Worm (Caenorhabditis elegans) whole organism, midembryonic: ENCODE data around the gene slcr-46.3.
A peak's percentile ranks its signal among the peaks of the same experiment; 100 is the strongest.

Experiments used
- T22C8.4 ChIP-seq: fragments of 200-800 bp; sonication (Bioruptor generic); IDR thresholded peaks from 2 replicates; pipeline ENCODE4 v1.3.6; 2022; ENCODE audit warnings: missing genetic modification characterization, missing compliant biosample characterization
- cog-1 ChIP-seq: sonication (generic microtip); optimal IDR thresholded peaks from 2 replicates; lab custom pipeline; 2016; ENCODE audit warnings: missing genetic modification characterization, missing compliant biosample characterization
- flt-1 ChIP-seq: fragments of 200-800 bp; sonication (Bioruptor generic); IDR thresholded peaks from 2 replicates; pipeline ENCODE4 v1.3.6; 2022; ENCODE audit warnings: missing genetic modification characterization, missing compliant biosample characterization
- klf-2 ChIP-seq: fragments of 200-800 bp; sonication (Bioruptor generic); conservative IDR thresholded peaks from 2 replicates; pipeline ENCODE4 v1.3.6; 2022; ENCODE audit warnings: missing genetic modification reagents, missing genetic modification characterization, missing compliant biosample characterization
- med-1 ChIP-seq: sonication (generic microtip); optimal IDR thresholded peaks from 2 replicates; lab custom pipeline; 2017; ENCODE audit warnings: missing genetic modification characterization, mild to moderate bottlenecking, missing compliant biosample characterization, antibody characterized with exemption, missing genetic modification reagents; ENCODE audit not compliant: insufficient read depth
- ref-1 ChIP-seq: fragments of 200-800 bp; sonication (Bioruptor generic); conservative IDR thresholded peaks from 2 replicates; pipeline ENCODE4 v1.3.6; 2022; ENCODE audit warnings: missing genetic modification reagents, missing genetic modification characterization, missing compliant biosample characterization
- tab-1 ChIP-seq: fragments of 200-800 bp; sonication (Bioruptor generic); IDR thresholded peaks from 2 replicates; pipeline ENCODE4 v1.3.6; 2022; ENCODE audit warnings: missing genetic modification characterization, missing compliant biosample characterization
- ztf-23 ChIP-seq: fragments of 200-800 bp; sonication (Bioruptor generic); IDR thresholded peaks from 2 replicates; pipeline ENCODE4 v1.3.6; 2022; ENCODE audit warnings: missing genetic modification reagents, missing genetic modification characterization, missing compliant biosample characterization
- ztf-29 ChIP-seq: fragments of 200-800 bp; sonication (Bioruptor generic); IDR thresholded peaks from 2 replicates; pipeline ENCODE4 v1.3.6; 2022; ENCODE audit warnings: missing genetic modification reagents, missing genetic modification characterization, missing compliant biosample characterization

slcr-46.3 gene

DNA sequence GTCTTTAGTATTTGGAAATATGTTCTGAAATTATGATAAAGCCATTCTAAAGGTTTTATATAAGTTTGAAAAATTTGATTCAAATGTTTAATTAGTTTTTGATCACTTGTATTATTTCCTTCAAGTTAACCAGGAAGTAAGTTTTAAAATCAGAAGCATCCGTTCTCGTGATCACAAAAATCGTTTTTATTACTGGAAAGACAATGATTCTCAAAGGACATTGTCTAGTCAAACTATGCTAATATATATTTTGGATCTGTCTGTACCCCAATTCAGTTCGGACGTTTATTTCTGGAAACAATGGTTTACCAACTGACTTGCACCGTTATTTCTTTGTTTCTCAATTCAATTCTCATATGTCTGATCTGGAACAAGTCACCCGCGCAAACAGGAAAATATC lies 7.5 kb downstream of the slcr-46.3 start, which contains the start of gene str-188:
str-188 (plus strand) TSS at position 301 of the 400 bp plus-strand sequence.
- TF ChIP-seq ztf-23 (GFP tag; lab: Robert Waterston, UW) (no peak), T22C8.4 (no peak), tab-1 (GFP tag; lab: Robert Waterston, UW) (no peak), klf-2 (GFP tag; lab: Robert Waterston, UW) (no peak), flt-1 (no peak), ref-1 (no peak), ztf-29 (no peak), med-1 (no peak), cog-1 (tag; lab: Kevin White, UChicago) (no peak)

- TF ChIP-seq med-1 (no peak), ref-1 (no peak), ztf-29 (no peak), tab-1 (GFP tag; lab: Robert Waterston, UW) (no peak), klf-2 (GFP tag; lab: Robert Waterston, UW) (no peak), ztf-23 (GFP tag; lab: Robert Waterston, UW) (no peak), cog-1 (tag; lab: Kevin White, UChicago) (no peak), flt-1 (no peak), T22C8.4 (no peak)
Measured at ce11 chrV:9714909-9715308, 9.0 kb downstream of the slcr-46.3 start, which contains the start of gene F40F9.3. Gene F40F9.3 (plus strand): TSS chrV:9715209.

DNA sequence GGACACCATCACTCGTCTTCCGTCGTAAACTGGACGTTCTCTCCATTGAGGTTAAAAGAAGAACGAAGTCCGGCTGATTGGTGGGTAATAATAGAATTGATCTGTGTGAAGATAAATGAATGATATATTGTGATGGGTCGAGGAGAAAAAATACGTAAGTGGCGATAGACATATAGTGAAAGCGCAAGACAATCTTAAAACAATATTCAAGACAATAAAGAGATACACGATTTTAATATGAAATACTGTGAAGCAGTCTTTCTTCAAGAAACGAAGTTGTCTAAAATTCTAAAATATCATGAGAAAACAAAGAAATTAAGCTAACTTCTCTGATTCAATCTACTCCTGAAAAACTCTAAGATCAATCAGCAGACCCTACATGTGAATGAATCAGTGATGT lies 10.4 kb downstream of the slcr-46.3 start, which contains the start of gene F40F9.10:
F40F9.10 (minus strand) TSS at position 101 of the 400 bp plus-strand sequence.
- no peak for TF ChIP-seq cog-1 (tag; lab: Kevin White, UChicago)
- TF ChIP-seq ztf-29: no peak
- TF ChIP-seq ztf-23 (GFP tag; lab: Robert Waterston, UW): no peak
- no peak for TF ChIP-seq tab-1 (GFP tag; lab: Robert Waterston, UW)
- no peak for TF ChIP-seq flt-1
- no peak for TF ChIP-seq ref-1
- TF ChIP-seq med-1: no peak
- TF ChIP-seq T22C8.4: no peak
- no peak for TF ChIP-seq klf-2 (GFP tag; lab: Robert Waterston, UW)

ce11 chrV:9712418-9713173 lies 11.3 kb downstream of the slcr-46.3 start:
- TF ChIP-seq med-1 (no peak), T22C8.4 (no peak), ref-1 (no peak), ztf-23 (GFP tag; lab: Robert Waterston, UW) (no peak), ztf-29 (no peak), cog-1 (tag; lab: Kevin White, UChicago) (no peak), klf-2 (GFP tag; lab: Robert Waterston, UW) (no peak), tab-1 (GFP tag; lab: Robert Waterston, UW) (no peak), flt-1 (no peak)

- TF ChIP-seq tab-1 (GFP tag; lab: Robert Waterston, UW) (no peak), ztf-23 (GFP tag; lab: Robert Waterston, UW) (no peak), med-1 (no peak), T22C8.4 (no peak), cog-1 (tag; lab: Kevin White, UChicago) (no peak), flt-1 (no peak), ref-1 (no peak), ztf-29 (no peak), klf-2 (GFP tag; lab: Robert Waterston, UW) (no peak)
Measured at ce11 chrV:9711174-9711573, 12.7 kb downstream of the slcr-46.3 start.

DNA sequence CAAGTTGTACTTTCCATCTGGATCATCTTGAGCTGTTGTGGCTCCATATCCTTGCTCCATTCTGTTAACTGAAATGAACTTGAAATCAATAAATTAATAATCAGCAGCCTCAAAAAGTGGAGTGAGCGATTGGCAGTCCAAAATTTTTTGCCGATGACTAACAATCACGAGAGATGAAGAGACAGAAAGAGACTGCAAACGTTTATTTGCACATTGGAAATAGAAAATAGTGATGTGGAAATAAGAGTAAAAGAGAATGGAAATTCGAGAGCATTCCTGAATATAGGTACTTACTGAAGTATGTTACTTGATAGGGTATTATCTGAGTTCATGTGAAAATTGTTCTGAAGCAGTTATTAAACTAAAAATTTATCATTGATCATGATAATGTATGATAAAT lies 14.2 kb downstream of the slcr-46.3 start, which contains the start of gene tag-120:
tag-120 (minus strand) TSS at position 68 of the 400 bp plus-strand sequence.
- no peak for TF ChIP-seq tab-1 (GFP tag; lab: Robert Waterston, UW)
- no peak for TF ChIP-seq ztf-29
- TF ChIP-seq med-1: no peak
- no peak for TF ChIP-seq ref-1
- TF ChIP-seq klf-2 (GFP tag; lab: Robert Waterston, UW): no peak
- no peak for TF ChIP-seq T22C8.4
- no peak for TF ChIP-seq ztf-23 (GFP tag; lab: Robert Waterston, UW)
- TF ChIP-seq cog-1 (tag; lab: Kevin White, UChicago): no peak
- TF ChIP-seq flt-1: no peak

DNA sequence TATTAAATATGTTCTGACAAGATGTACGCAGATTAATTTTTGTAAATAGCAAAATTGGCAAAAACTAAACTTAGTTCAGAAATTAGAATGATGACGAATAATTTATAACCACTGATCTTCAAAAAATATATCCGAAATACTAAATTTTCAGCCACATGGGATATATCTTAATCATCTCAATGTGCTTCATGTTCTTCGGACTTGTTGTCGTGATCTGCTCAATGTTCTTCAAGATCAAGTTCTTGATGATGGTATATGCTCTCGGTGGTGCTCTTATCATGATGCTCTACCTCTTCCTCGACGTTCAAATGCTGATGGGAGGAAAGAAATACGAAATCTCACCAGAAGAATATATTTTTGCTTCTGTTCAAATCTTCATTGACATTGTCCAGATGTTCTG lies 17.3 kb downstream of the slcr-46.3 start:
- no peak for TF ChIP-seq ztf-23 (GFP tag; lab: Robert Waterston, UW)
- TF ChIP-seq tab-1 (GFP tag; lab: Robert Waterston, UW): no peak
- TF ChIP-seq ztf-29: no peak
- TF ChIP-seq klf-2 (GFP tag; lab: Robert Waterston, UW): no peak
- no peak for TF ChIP-seq ref-1
- TF ChIP-seq cog-1 (tag; lab: Kevin White, UChicago): no peak
- TF ChIP-seq T22C8.4: no peak
- no peak for TF ChIP-seq med-1
- TF ChIP-seq flt-1: no peak

ce11 chrV:9704399-9704798 lies 19.5 kb downstream of the slcr-46.3 start:
- TF ChIP-seq cog-1 (tag; lab: Kevin White, UChicago) (peak; percentile 8), klf-2 (GFP tag; lab: Robert Waterston, UW) (no peak), T22C8.4 (peak; percentile 41; the same call in 1 of the 2 replicates)

ce11 chrV:9703549-9703948 lies 20.4 kb downstream of the slcr-46.3 start:
- TF ChIP-seq T22C8.4 (no peak), med-1 (no peak), flt-1 (no peak), klf-2 (GFP tag; lab: Robert Waterston, UW) (no peak), ref-1 (no peak), ztf-29 (no peak), cog-1 (tag; lab: Kevin White, UChicago) (no peak), tab-1 (GFP tag; lab: Robert Waterston, UW) (no peak), ztf-23 (GFP tag; lab: Robert Waterston, UW) (no peak)

ce11 chrV:9702755-9703154 lies 21.2 kb downstream of the slcr-46.3 start, which contains the start of gene xbx-6:
Gene xbx-6 (plus strand): TSS chrV:9703055.
- TF ChIP-seq flt-1 (no peak), ref-1 (no peak), ztf-29 (no peak), med-1 (no peak), tab-1 (GFP tag; lab: Robert Waterston, UW) (no peak), T22C8.4 (no peak), ztf-23 (GFP tag; lab: Robert Waterston, UW) (no peak), cog-1 (tag; lab: Kevin White, UChicago) (no peak), klf-2 (GFP tag; lab: Robert Waterston, UW) (no peak)
